Worm (Caenorhabditis elegans) whole organism, young adult: ENCODE data around the gene rsp-1.

ENCODE experiments used
- F10E7.11 ChIP-seq: sonication (generic microtip); optimal IDR thresholded peaks from 2 replicates; lab custom pipeline; 2017; ENCODE audit warnings: mild to moderate bottlenecking, missing genetic modification characterization, moderate library complexity, missing compliant biosample characterization
- sea-2 ChIP-seq: fragments of 200-800 bp; sonication (Bioruptor generic); IDR thresholded peaks from 2 replicates; pipeline ENCODE4 v1.3.6; 2022; ENCODE audit warnings: missing genetic modification characterization, missing compliant biosample characterization

ce11 chrII:11415672-11416071 lies 37.5 kb upstream of the rsp-1 start, which contains the start of gene C05D12.1:
- TF ChIP-seq sea-2 (no peak), F10E7.11 (tag; lab: Kevin White, UChicago) (no peak)
